Fruit fly (Drosophila melanogaster) whole organism, embryonic: Measurements from ENCODE around the gene CG3726.

ENCODE experiments used
- Bgb ChIP-seq: fragments of 200-800 bp; sonication (Bioruptor generic); IDR thresholded peaks from 2 replicates; pipeline ENCODE4 v1.3.6; 2022; ENCODE audit warnings: missing biosample characterization, missing genetic modification characterization; ENCODE audit not compliant: partially characterized antibody
- C15 ChIP-seq: fragments of 200-800 bp; sonication (Bioruptor generic); IDR thresholded peaks from 3 replicates; pipeline ENCODE4 v1.3.6; 2022; ENCODE audit warnings: missing biosample characterization, missing genetic modification characterization
- CG10366 ChIP-seq: fragments of 200-800 bp; sonication (Bioruptor generic); IDR thresholded peaks from 2 replicates; pipeline ENCODE4 v1.3.6; 2022; ENCODE audit warnings: missing biosample characterization, missing genetic modification characterization
- CG10565 ChIP-seq: fragments of 200-800 bp; sonication (Bioruptor generic); optimal IDR thresholded peaks from 3 replicates; lab custom pipeline; 2016; ENCODE audit warnings: missing biosample characterization, mild to moderate bottlenecking, missing genetic modification characterization
- CG11723 ChIP-seq: fragments of 200-800 bp; sonication (Bioruptor generic); optimal IDR thresholded peaks from 2 replicates; lab custom pipeline; 2017; ENCODE audit warnings: missing biosample characterization, mild to moderate bottlenecking, missing genetic modification characterization
- CG12236 ChIP-seq: fragments of 200-800 bp; sonication (Bioruptor generic); optimal IDR thresholded peaks from 2 replicates; lab custom pipeline; 2016; ENCODE audit warnings: missing biosample characterization, missing genetic modification characterization
- CG13123 ChIP-seq: fragments of 200-800 bp; sonication (Bioruptor generic); optimal IDR thresholded peaks from 2 replicates; lab custom pipeline; 2016; ENCODE audit warnings: missing biosample characterization, missing genetic modification characterization
- CG13894 ChIP-seq: fragments of 200-800 bp; sonication (Bioruptor generic); optimal IDR thresholded peaks from 3 replicates; lab custom pipeline; 2018; ENCODE audit warnings: missing biosample characterization, mild to moderate bottlenecking, missing genetic modification characterization, moderate library complexity
- CG14710 ChIP-seq: fragments of 200-800 bp; sonication (Bioruptor generic); optimal IDR thresholded peaks from 3 replicates; lab custom pipeline; 2019; ENCODE audit warnings: missing biosample characterization, mild to moderate bottlenecking, missing genetic modification characterization, moderate library complexity
- CG17802 ChIP-seq: fragments of 200-800 bp; sonication (Bioruptor generic); optimal IDR thresholded peaks from 2 replicates; lab custom pipeline; 2018; ENCODE audit warnings: missing biosample characterization, mild to moderate bottlenecking, missing genetic modification characterization, moderate library complexity
- CG1792 ChIP-seq: fragments of 200-800 bp; sonication (Bioruptor generic); optimal IDR thresholded peaks from 2 replicates; lab custom pipeline; 2016; ENCODE audit warnings: missing biosample characterization, missing genetic modification characterization
- CG1832 ChIP-seq: fragments of 200-800 bp; sonication (Bioruptor generic); optimal IDR thresholded peaks from 2 replicates; lab custom pipeline; 2017; ENCODE audit warnings: missing biosample characterization, mild to moderate bottlenecking, missing genetic modification characterization, inconsistent platforms
- CG2120 ChIP-seq: fragments of 200-800 bp; sonication (Bioruptor generic); optimal IDR thresholded peaks from 3 replicates; lab custom pipeline; 2016; ENCODE audit warnings: missing biosample characterization, missing genetic modification characterization
- CG2202 ChIP-seq: fragments of 200-800 bp; sonication (Bioruptor generic); optimal IDR thresholded peaks from 2 replicates; lab custom pipeline; 2018; ENCODE audit warnings: missing biosample characterization, mild to moderate bottlenecking, missing genetic modification characterization
- CG2875 ChIP-seq: fragments of 200-800 bp; sonication (Bioruptor generic); optimal IDR thresholded peaks from 2 replicates; lab custom pipeline; 2017; ENCODE audit warnings: missing biosample characterization, mild to moderate bottlenecking, missing genetic modification characterization, missing genetic modification reagents
- CG32532 ChIP-seq: fragments of 200-800 bp; sonication (Bioruptor generic); IDR thresholded peaks from 2 replicates; pipeline ENCODE4 v1.3.6; 2022; ENCODE audit warnings: missing biosample characterization, missing genetic modification characterization
- CG6175 ChIP-seq: fragments of 200-800 bp; sonication (Bioruptor generic); IDR thresholded peaks from 3 replicates; pipeline ENCODE4 v1.3.6; 2022; ENCODE audit warnings: missing biosample characterization, missing genetic modification characterization
- CG6765 ChIP-seq: fragments of 200-800 bp; sonication (Bioruptor generic); optimal IDR thresholded peaks from 3 replicates; lab custom pipeline; 2017; ENCODE audit warnings: missing biosample characterization, mild to moderate bottlenecking, missing genetic modification characterization
- CG7839 ChIP-seq: fragments of 200-800 bp; sonication (Bioruptor generic); optimal IDR thresholded peaks from 3 replicates; lab custom pipeline; 2018; ENCODE audit warnings: missing biosample characterization, mild to moderate bottlenecking, missing genetic modification characterization, moderate library complexity
- Elba2 ChIP-seq: fragments of 200-800 bp; sonication (Bioruptor generic); optimal IDR thresholded peaks from 3 replicates; lab custom pipeline; 2016; ENCODE audit warnings: missing biosample characterization, missing genetic modification characterization
- HHEX ChIP-seq: fragments of 200-800 bp; sonication (Bioruptor generic); optimal IDR thresholded peaks from 3 replicates; lab custom pipeline; 2017; ENCODE audit warnings: missing biosample characterization, mild to moderate bottlenecking, missing genetic modification characterization, missing genetic modification reagents
- Jarid2 ChIP-seq: fragments of 200-800 bp; sonication (Bioruptor generic); optimal IDR thresholded peaks from 3 replicates; lab custom pipeline; 2017; ENCODE audit warnings: mild to moderate bottlenecking, missing biosample characterization, missing genetic modification reagents, missing genetic modification characterization
- Mad ChIP-seq: fragments of 200-800 bp; sonication (Bioruptor generic); optimal IDR thresholded peaks from 2 replicates; lab custom pipeline; 2016; ENCODE audit warnings: missing biosample characterization, missing genetic modification characterization
- NFAT ChIP-seq: fragments of 200-800 bp; sonication (Bioruptor generic); IDR thresholded peaks from 2 replicates; pipeline ENCODE4 v1.3.6; 2022; ENCODE audit warnings: missing biosample characterization, missing genetic modification characterization
- Stat92E ChIP-seq, 3 experiments: fragments of >200 bp in 2 of 3; fragments of 200-800 bp in 1 of 3; sonication (Bioruptor generic) in 1 of 3; optimal IDR thresholded peaks; 2 replicates each; lab custom pipeline; 2017 to 2019; ENCODE audit warnings: missing biosample characterization in 3 of 3, missing genetic modification characterization in 3 of 3, mild to moderate bottlenecking in 1 of 3, moderate library complexity in 1 of 3
- TFAM ChIP-seq: fragments of 200-800 bp; sonication (Bioruptor generic); optimal IDR thresholded peaks from 2 replicates; lab custom pipeline; 2017; ENCODE audit warnings: missing biosample characterization, missing genetic modification characterization, inconsistent platforms
- Trl ChIP-seq, 3 experiments: fragments of >200 bp in 2 of 3; fragments of 200-800 bp in 1 of 3; sonication (Bioruptor generic) in 1 of 3; optimal IDR thresholded peaks; 2 replicates in 1 of 3; 3 replicates in 2 of 3; lab custom pipeline; 2016 to 2017; ENCODE audit warnings: missing biosample characterization in 1 of 3, missing genetic modification characterization in 1 of 3
- az2 ChIP-seq: fragments of 200-800 bp; sonication (Bioruptor generic); optimal IDR thresholded peaks from 3 replicates; lab custom pipeline; 2016; ENCODE audit warnings: missing biosample characterization, missing genetic modification characterization
- btn ChIP-seq: fragments of 200-800 bp; sonication (Bioruptor generic); optimal IDR thresholded peaks from 2 replicates; lab custom pipeline; 2016; ENCODE audit warnings: missing biosample characterization, missing genetic modification characterization
- cg ChIP-seq: fragments of 200-800 bp; sonication (Bioruptor generic); optimal IDR thresholded peaks from 3 replicates; lab custom pipeline; 2019; ENCODE audit warnings: missing biosample characterization, mild to moderate bottlenecking, missing genetic modification characterization, moderate library complexity
- crc ChIP-seq: fragments of 200-800 bp; sonication (Bioruptor generic); optimal IDR thresholded peaks from 2 replicates; lab custom pipeline; 2016; ENCODE audit warnings: missing biosample characterization, missing genetic modification characterization
- crp ChIP-seq, 2 experiments: fragments of 200-800 bp; sonication (Bioruptor generic); optimal IDR thresholded peaks; 2 replicates in 1 of 2; 3 replicates in 1 of 2; lab custom pipeline; 2017; ENCODE audit warnings: missing biosample characterization in 2 of 2, missing genetic modification characterization in 2 of 2, mild to moderate bottlenecking in 1 of 2, moderate library complexity in 1 of 2
- disco-r ChIP-seq: fragments of 200-800 bp; sonication (Bioruptor generic); optimal IDR thresholded peaks from 2 replicates; lab custom pipeline; 2016; ENCODE audit warnings: missing biosample characterization, missing genetic modification characterization
- en ChIP-seq: fragments of 200-800 bp; sonication (Bioruptor generic); optimal IDR thresholded peaks from 2 replicates; lab custom pipeline; 2016; ENCODE audit warnings: missing biosample characterization, missing genetic modification characterization
- eyg ChIP-seq: fragments of 200-800 bp; sonication (Bioruptor generic); optimal IDR thresholded peaks from 3 replicates; lab custom pipeline; 2016; ENCODE audit warnings: missing biosample characterization, missing genetic modification characterization
- gcm ChIP-seq: fragments of 200-800 bp; sonication (Bioruptor generic); optimal IDR thresholded peaks from 2 replicates; lab custom pipeline; 2019; ENCODE audit warnings: missing biosample characterization, mild to moderate bottlenecking, missing genetic modification characterization, moderate library complexity
- hb ChIP-seq: fragments of 200-800 bp; sonication (Bioruptor generic); IDR thresholded peaks from 3 replicates; pipeline ENCODE4 v1.3.6; 2022; ENCODE audit warnings: missing biosample characterization, missing genetic modification characterization; ENCODE audit not compliant: partially characterized antibody
- ind ChIP-seq: fragments of 200-800 bp; sonication (Bioruptor generic); optimal IDR thresholded peaks from 3 replicates; lab custom pipeline; 2016; ENCODE audit warnings: missing biosample characterization, missing genetic modification characterization
- kay ChIP-seq: fragments of 200-800 bp; sonication (Bioruptor generic); optimal IDR thresholded peaks from 2 replicates; lab custom pipeline; 2016; ENCODE audit warnings: missing biosample characterization, missing genetic modification characterization
- knrl ChIP-seq: fragments of 200-800 bp; sonication (Bioruptor generic); IDR thresholded peaks from 3 replicates; pipeline ENCODE4 v1.3.6; 2022; ENCODE audit warnings: missing biosample characterization, missing genetic modification characterization; ENCODE audit not compliant: partially characterized antibody
- odd ChIP-seq: fragments of 200-800 bp; sonication (Bioruptor generic); optimal IDR thresholded peaks from 2 replicates; lab custom pipeline; 2017; ENCODE audit warnings: missing biosample characterization, mild to moderate bottlenecking, missing genetic modification characterization
- onecut ChIP-seq: fragments of 200-800 bp; sonication (Bioruptor generic); IDR thresholded peaks from 2 replicates; pipeline ENCODE4 v1.3.6; 2022; ENCODE audit warnings: missing biosample characterization, missing genetic modification characterization
- psq ChIP-seq: fragments of 200-800 bp; sonication (Bioruptor generic); optimal IDR thresholded peaks from 2 replicates; lab custom pipeline; 2017; ENCODE audit warnings: missing biosample characterization, missing genetic modification characterization
- repo ChIP-seq: fragments of 200-800 bp; sonication (Bioruptor generic); optimal IDR thresholded peaks from 2 replicates; lab custom pipeline; 2016; ENCODE audit warnings: missing biosample characterization, missing genetic modification characterization
- sd ChIP-seq: fragments of 200-800 bp; sonication (Bioruptor generic); optimal IDR thresholded peaks from 3 replicates; lab custom pipeline; 2018; ENCODE audit warnings: missing biosample characterization, mild to moderate bottlenecking, missing genetic modification characterization, moderate library complexity
- so ChIP-seq: fragments of 200-800 bp; sonication (Bioruptor generic); IDR thresholded peaks from 3 replicates; pipeline ENCODE4 v1.3.6; 2022; ENCODE audit warnings: missing biosample characterization, missing genetic modification characterization
- sqz ChIP-seq: fragments of 200-800 bp; sonication (Bioruptor generic); optimal IDR thresholded peaks from 3 replicates; lab custom pipeline; 2018; ENCODE audit warnings: missing biosample characterization, mild to moderate bottlenecking, missing genetic modification characterization
- stc ChIP-seq: fragments of 200-800 bp; sonication (Bioruptor generic); IDR thresholded peaks from 2 replicates; pipeline ENCODE4 v1.3.6; 2022; ENCODE audit warnings: missing biosample characterization, missing genetic modification characterization
- wdn ChIP-seq: fragments of 200-800 bp; sonication (Bioruptor generic); IDR thresholded peaks from 2 replicates; pipeline ENCODE4 v1.3.6; 2022; ENCODE audit warnings: missing biosample characterization, missing genetic modification characterization
- zf30C ChIP-seq: fragments of 200-800 bp; sonication (Bioruptor generic); optimal IDR thresholded peaks from 3 replicates; lab custom pipeline; 2018; ENCODE audit warnings: missing biosample characterization, mild to moderate bottlenecking, missing genetic modification characterization

Gene CG3726

dm6 chrX:5980883-5981282 lies 64.0 kb downstream of the CG3726 start (continued):
- peak; percentile 31 for TF ChIP-seq crc
- no peak for TF ChIP-seq en
- TF ChIP-seq CG6175 = no peak
- peak; percentile 82 for TF ChIP-seq CG10366 (GFP tag; lab: Robert Waterston, UW)
- TF ChIP-seq CG11723 (GFP tag; lab: Kevin White, UChicago) = peak; percentile 38
- peak; percentile 57 for TF ChIP-seq onecut (GFP tag; lab: Robert Waterston, UW)
- peak; percentile 87 for TF ChIP-seq CG2120 (GFP tag; lab: Kevin White, UChicago)
- TF ChIP-seq CG2202 (tag; lab: Kevin White, UChicago) = no peak
- peak; percentile 79 for TF ChIP-seq NFAT (GFP tag; lab: Robert Waterston, UW)
- no peak for TF ChIP-seq CG1832 (GFP tag; lab: Kevin White, UChicago)
- TF ChIP-seq so (GFP tag; lab: Robert Waterston, UW) = 0 out of 3 replicates have a peak, but pooled peaks have one; percentile 69
- no peak for TF ChIP-seq CG1792 (GFP tag; lab: Kevin White, UChicago)
- TF ChIP-seq disco-r (GFP tag; lab: Kevin White, UChicago) = no peak
- TF ChIP-seq psq (GFP tag; lab: Kevin White, UChicago) = no peak
- TF ChIP-seq CG13123 = no peak
- TF ChIP-seq CG12236 = no peak
- peak; percentile 78 for TF ChIP-seq ind
- peak; percentile 22 for TF ChIP-seq gcm
- peak; percentile 47 for TF ChIP-seq odd (GFP tag; lab: Kevin White, UChicago)
- TF ChIP-seq CG13894 (tag; lab: Kevin White, UChicago) = peak; percentile 74
- peak; percentile 16 for TF ChIP-seq sqz (GFP tag; lab: Kevin White, UChicago)
- TF ChIP-seq Bgb = no peak
- TF ChIP-seq sd (tag; lab: Kevin White, UChicago) = peak; percentile 23
- no peak for TF ChIP-seq Elba2 (GFP tag; lab: Kevin White, UChicago)
- TF ChIP-seq CG17802 (tag; lab: Kevin White, UChicago) = no peak
- no peak for TF ChIP-seq cg
- peak; percentile 31 for TF ChIP-seq Jarid2 (GFP tag; lab: Kevin White, UChicago)
- TF ChIP-seq stc = peak; percentile 82
- TF ChIP-seq az2 = peak; percentile 45
- TF ChIP-seq HHEX (GFP tag; lab: Kevin White, UChicago) = peak; percentile 51
- TF ChIP-seq CG14710 = peak; percentile 22
- TF ChIP-seq wdn = peak; percentile 66
- TF ChIP-seq C15 = no peak
- TF ChIP-seq CG32532 (GFP tag; lab: Robert Waterston, UW) = peak; percentile 91
- peak; percentile 54 for TF ChIP-seq CG2875 (GFP tag; lab: Kevin White, UChicago)
- no peak for TF ChIP-seq zf30C (GFP tag; lab: Kevin White, UChicago)
- TF ChIP-seq kay (GFP tag; lab: Kevin White, UChicago) = peak; percentile 72
- TF ChIP-seq Stat92E (GFP tag; optimal IDR thresholded peaks at IDR 0.05; lab: Kevin White, UChicago) = no peak
- TF ChIP-seq knrl (GFP tag; lab: Robert Waterston, UW) = no peak
- TF ChIP-seq hb (GFP tag; lab: Robert Waterston, UW) = no peak
- TF ChIP-seq Trl (optimal IDR thresholded peaks at IDR 0.05; lab: Kevin White, UChicago) = no peak
- TF ChIP-seq Trl (GFP tag; optimal IDR thresholded peaks at IDR 0.05; lab: Kevin White, UChicago) = peak; percentile 59
- no peak for TF ChIP-seq repo (GFP tag; lab: Kevin White, UChicago)
- TF ChIP-seq Mad = peak; percentile 45
- TF ChIP-seq crp (GFP tag; optimal IDR thresholded peaks at IDR 0.05; lab: Kevin White, UChicago) = no peak
- peak; percentile 55 for TF ChIP-seq CG6765 (GFP tag; lab: Kevin White, UChicago)
- no peak for TF ChIP-seq eyg (GFP tag; lab: Kevin White, UChicago)
- peak; percentile 84 for TF ChIP-seq CG7839 (tag; lab: Kevin White, UChicago)
- no peak for TF ChIP-seq btn (GFP tag; lab: Kevin White, UChicago)
- TF ChIP-seq CG10565 (GFP tag; lab: Kevin White, UChicago) = no peak
- TF ChIP-seq TFAM (GFP tag; lab: Kevin White, UChicago) = no peak
